Worm (Caenorhabditis elegans) whole organism, L4 larva: Measurements from ENCODE around the gene lag-2.

Experiments used
- F26F4.8 ChIP-seq: fragments of 200-800 bp; sonication (Bioruptor generic); conservative IDR thresholded peaks from 2 replicates; pipeline ENCODE4 v1.3.6; 2022; ENCODE audit warnings: missing genetic modification characterization, missing compliant biosample characterization
- F44E2.7 ChIP-seq: fragments of 200-800 bp; sonication (Bioruptor generic); IDR thresholded peaks from 2 replicates; pipeline ENCODE4 v2.1.2; 2022; ENCODE audit warnings: missing genetic modification characterization, missing compliant biosample characterization
- F49E8.2 ChIP-seq: sonication (generic microtip); optimal IDR thresholded peaks from 2 replicates; lab custom pipeline; 2016; ENCODE audit warnings: missing compliant biosample characterization, mild to moderate bottlenecking, missing genetic modification characterization, borderline replicate concordance
- T26A8.4 ChIP-seq: fragments of 200-800 bp; sonication (Bioruptor generic); IDR thresholded peaks from 2 replicates; pipeline ENCODE4 v1.3.6; 2022; ENCODE audit warnings: missing genetic modification characterization, missing compliant biosample characterization
- Y105C5A.15 ChIP-seq: fragments of 200-800 bp; sonication (Bioruptor generic); IDR thresholded peaks from 2 replicates; pipeline ENCODE4 v1.3.6; 2022; ENCODE audit warnings: missing genetic modification characterization, missing compliant biosample characterization
- Y5F2A.4 ChIP-seq: fragments of 200-800 bp; sonication (Bioruptor generic); optimal IDR thresholded peaks from 2 replicates; lab custom pipeline; 2018; ENCODE audit warnings: mild to moderate bottlenecking, missing genetic modification characterization, missing compliant biosample characterization
- ZK546.5 ChIP-seq, 2 experiments: sonication (generic microtip); optimal IDR thresholded peaks; 2 replicates each; lab custom pipeline; 2017; ENCODE audit warnings: missing biosample characterization in 2 of 2, missing genetic modification characterization in 2 of 2
- aly-2 ChIP-seq: sonication (generic microtip); optimal IDR thresholded peaks from 2 replicates; lab custom pipeline; 2018; ENCODE audit warnings: missing biosample characterization, missing genetic modification characterization
- arid-1 ChIP-seq: fragments of 200-800 bp; sonication (Bioruptor generic); conservative IDR thresholded peaks from 2 replicates; pipeline ENCODE4 v1.3.6; 2022; ENCODE audit warnings: missing genetic modification reagents, missing genetic modification characterization, missing compliant biosample characterization
- attf-4 ChIP-seq: sonication (generic microtip); optimal IDR thresholded peaks from 3 replicates; lab custom pipeline; 2017; ENCODE audit warnings: missing biosample characterization, missing genetic modification characterization
- ceh-44 ChIP-seq: fragments of 200-800 bp; sonication (Bioruptor generic); IDR thresholded peaks from 2 replicates; pipeline ENCODE4 v1.3.6; 2022; ENCODE audit warnings: missing genetic modification reagents, missing genetic modification characterization, missing compliant biosample characterization
- ctbp-1 ChIP-seq: fragments of 200-800 bp; sonication (Bioruptor generic); IDR thresholded peaks from 2 replicates; pipeline ENCODE4 v1.3.6; 2022; ENCODE audit warnings: missing genetic modification reagents, missing genetic modification characterization, missing compliant biosample characterization
- daf-8 ChIP-seq: fragments of 200-800 bp; sonication (Bioruptor generic); IDR thresholded peaks from 2 replicates; pipeline ENCODE4 v1.3.6; 2022; ENCODE audit warnings: missing genetic modification characterization, missing compliant biosample characterization
- dmd-8 ChIP-seq: fragments of 200-800 bp; sonication (Bioruptor generic); IDR thresholded peaks from 2 replicates; pipeline ENCODE4 v1.3.6; 2022; ENCODE audit warnings: missing genetic modification characterization, missing compliant biosample characterization
- fkh-10 ChIP-seq: fragments of 150-350 bp; optimal IDR thresholded peaks from 2 replicates; lab custom pipeline; 2014; ENCODE audit warnings: missing biosample characterization, missing genetic modification reagents, missing genetic modification characterization
- hif-1 ChIP-seq, 2 experiments: sonication (generic microtip); optimal IDR thresholded peaks; 2 replicates each; lab custom pipeline; 2016 to 2017; ENCODE audit warnings: missing compliant biosample characterization in 2 of 2, missing genetic modification characterization in 2 of 2, missing genetic modification reagents in 2 of 2, missing genotype in 2 of 2, mild to moderate bottlenecking in 1 of 2
- hlh-30 ChIP-seq: sonication (generic microtip); optimal IDR thresholded peaks from 2 replicates; lab custom pipeline; 2017; ENCODE audit warnings: antibody characterized with exemption, mild to moderate bottlenecking, missing genetic modification characterization, missing compliant biosample characterization; ENCODE audit not compliant: insufficient read depth
- jun-1 ChIP-seq: fragments of 150-350 bp; optimal IDR thresholded peaks from 2 replicates; lab custom pipeline; 2014; ENCODE audit warnings: missing biosample characterization, missing genetic modification reagents, missing genetic modification characterization
- lim-7 ChIP-seq: fragments of 200-800 bp; sonication (Bioruptor generic); IDR thresholded peaks from 2 replicates; pipeline ENCODE4 v1.3.6; 2022; ENCODE audit warnings: missing genetic modification characterization, missing compliant biosample characterization
- lin-13 ChIP-seq: fragments of 150-350 bp; optimal IDR thresholded peaks from 2 replicates; lab custom pipeline; 2014; ENCODE audit warnings: missing biosample characterization, missing genetic modification reagents, missing genetic modification characterization
- lin-29 ChIP-seq: fragments of 200-800 bp; sonication (Bioruptor generic); IDR thresholded peaks from 2 replicates; pipeline ENCODE4 v1.3.6; 2022; ENCODE audit warnings: missing genetic modification reagents, missing genetic modification characterization, missing compliant biosample characterization
- lin-38 ChIP-seq: fragments of 200-800 bp; sonication (Bioruptor generic); IDR thresholded peaks from 2 replicates; pipeline ENCODE4 v1.3.6; 2022; ENCODE audit warnings: missing genetic modification reagents, missing genetic modification characterization, missing compliant biosample characterization
- lin-39 ChIP-seq: fragments of 150-350 bp; optimal IDR thresholded peaks from 2 replicates; lab custom pipeline; 2014; ENCODE audit warnings: missing biosample characterization, missing genetic modification reagents, missing genetic modification characterization
- lir-3 ChIP-seq: sonication (generic microtip); optimal IDR thresholded peaks from 2 replicates; lab custom pipeline; 2016; ENCODE audit warnings: mild to moderate bottlenecking, missing genetic modification characterization, missing compliant biosample characterization
- lsy-2 ChIP-seq, 2 experiments: fragments of 150-350 bp in 1 of 2; sonication (generic microtip) in 1 of 2; optimal IDR thresholded peaks; 2 replicates each; lab custom pipeline; 2014 to 2017; ENCODE audit warnings: missing biosample characterization in 2 of 2, missing genetic modification characterization in 2 of 2
- mdt-29 ChIP-seq: fragments of 200-800 bp; sonication (Bioruptor generic); IDR thresholded peaks from 2 replicates; pipeline ENCODE4 v1.3.6; 2022; ENCODE audit warnings: missing genetic modification reagents, missing genetic modification characterization, missing compliant biosample characterization
- mes-2 ChIP-seq: sonication (generic microtip); optimal IDR thresholded peaks from 2 replicates; lab custom pipeline; 2016; ENCODE audit warnings: missing genotype, mild to moderate bottlenecking, missing genetic modification characterization, missing compliant biosample characterization; ENCODE audit not compliant: poor library complexity, severe bottlenecking
- nhr-42 ChIP-seq: fragments of 200-800 bp; sonication (Bioruptor generic); IDR thresholded peaks from 2 replicates; pipeline ENCODE4 v1.3.6; 2022; ENCODE audit warnings: missing genetic modification characterization, missing compliant biosample characterization
- nhr-48 ChIP-seq: sonication (generic microtip); optimal IDR thresholded peaks from 2 replicates; lab custom pipeline; 2016; ENCODE audit warnings: mild to moderate bottlenecking, missing genetic modification characterization, missing compliant biosample characterization
- set-16 ChIP-seq: fragments of 200-800 bp; sonication (Bioruptor generic); IDR thresholded peaks from 2 replicates; pipeline ENCODE4 v1.3.6; 2022; ENCODE audit warnings: missing genetic modification reagents, missing genetic modification characterization, missing compliant biosample characterization
- snpc-1.2 ChIP-seq: fragments of 200-800 bp; sonication (Bioruptor generic); IDR thresholded peaks from 2 replicates; pipeline ENCODE4 v1.3.6; 2022; ENCODE audit warnings: missing genetic modification reagents, missing genetic modification characterization, missing compliant biosample characterization
- tag-97 ChIP-seq: fragments of 200-800 bp; sonication (Bioruptor generic); IDR thresholded peaks from 2 replicates; pipeline ENCODE4 v1.3.6; 2022; ENCODE audit warnings: missing genetic modification characterization, missing compliant biosample characterization
- tra-1 ChIP-seq: fragments of 200-800 bp; sonication (Bioruptor generic); IDR thresholded peaks from 2 replicates; pipeline ENCODE4 v1.3.6; 2022; ENCODE audit warnings: missing genetic modification reagents, missing genetic modification characterization, missing compliant biosample characterization
- unc-62 ChIP-seq, 3 experiments: fragments of 150-350 bp in 1 of 3; sonication (generic microtip); optimal IDR thresholded peaks in 2 of 3; peaks in 1 of 3; 1 replicate in 1 of 3; 2 replicates in 2 of 3; lab custom pipeline; 2014 to 2017; ENCODE audit warnings: missing biosample characterization in 3 of 3, missing genetic modification characterization in 3 of 3, missing genetic modification reagents in 3 of 3, missing genotype in 1 of 3
- zfp-2 ChIP-seq: sonication (generic microtip); optimal IDR thresholded peaks from 2 replicates; lab custom pipeline; 2016; ENCODE audit warnings: mild to moderate bottlenecking, missing genetic modification characterization, missing compliant biosample characterization
- zip-11 ChIP-seq: fragments of 200-800 bp; sonication (Bioruptor generic); IDR thresholded peaks from 2 replicates; pipeline ENCODE4 v1.3.6; 2022; ENCODE audit warnings: missing genetic modification characterization, missing compliant biosample characterization
- ztf-7 ChIP-seq: fragments of 150-350 bp; optimal IDR thresholded peaks from 2 replicates; lab custom pipeline; 2014; ENCODE audit warnings: missing biosample characterization, missing genetic modification characterization

lag-2 gene

ce11 chrV:3200323-3200722, 12.2 kb downstream of the lag-2 start, which contains the start of gene K08D9.4:
Gene K08D9.4, minus strand, starts transcription at chrV:3200423.
- TF ChIP-seq ztf-7 (tag; lab: Kevin White, UChicago), result no peak
- TF ChIP-seq mes-2 (tag; lab: Kevin White, UChicago), result no peak
- no peak for TF ChIP-seq unc-62 (GFP tag; optimal IDR thresholded peaks at IDR 0.05 in 1 of 2; lab: Kevin White, UChicago)
- TF ChIP-seq unc-62 (tag; optimal IDR thresholded peaks at IDR 0.05; lab: Kevin White, UChicago), result no peak
- no peak for TF ChIP-seq jun-1 (tag; lab: Kevin White, UChicago)
- TF ChIP-seq dmd-8 (GFP tag; lab: Robert Waterston, UW), result no peak
- no peak for TF ChIP-seq tag-97
- no peak for TF ChIP-seq hif-1 (tag; optimal IDR thresholded peaks at IDR 0.05; lab: Kevin White, UChicago)
- no peak for TF ChIP-seq lin-29 (GFP tag; lab: Robert Waterston, UW)
- TF ChIP-seq zfp-2 (tag; lab: Kevin White, UChicago), result no peak
- TF ChIP-seq daf-8, result no peak
- no peak for TF ChIP-seq mdt-29 (GFP tag; lab: Robert Waterston, UW)
- no peak for TF ChIP-seq zip-11 (GFP tag; lab: Robert Waterston, UW)
- no peak for TF ChIP-seq lir-3 (tag; lab: Kevin White, UChicago)

- TF ChIP-seq nhr-48 (tag; lab: Kevin White, UChicago), result no peak
- TF ChIP-seq F44E2.7 (GFP tag; lab: Robert Waterston, UW), result no peak
- TF ChIP-seq fkh-10 (GFP tag; lab: Kevin White, UChicago), result no peak
- TF ChIP-seq T26A8.4 (GFP tag; lab: Robert Waterston, UW), result no peak
- no peak for TF ChIP-seq lim-7 (GFP tag; lab: Robert Waterston, UW)
- TF ChIP-seq hlh-30, result no peak
- TF ChIP-seq lin-13 (GFP tag; lab: Kevin White, UChicago), result no peak
- no peak for TF ChIP-seq ztf-7 (tag; lab: Kevin White, UChicago)
- no peak for TF ChIP-seq set-16 (GFP tag; lab: Robert Waterston, UW)
- no peak for TF ChIP-seq attf-4 (tag; lab: Kevin White, UChicago)
- TF ChIP-seq lir-3 (tag; lab: Kevin White, UChicago), result no peak
- no peak for TF ChIP-seq ctbp-1
- TF ChIP-seq snpc-1.2, result peak; percentile 49; the same call in 1 of the 2 replicates
- TF ChIP-seq lin-38 (GFP tag; lab: Robert Waterston, UW), result peak; percentile 36; the same call in 1 of the 2 replicates
- TF ChIP-seq nhr-42 (GFP tag; lab: Robert Waterston, UW), result no peak
- no peak for TF ChIP-seq F26F4.8 (GFP tag; lab: Robert Waterston, UW)
- no peak for TF ChIP-seq tra-1 (GFP tag; lab: Robert Waterston, UW)
- no peak for TF ChIP-seq Y5F2A.4 (GFP tag; lab: Kevin White, UChicago)
- TF ChIP-seq ceh-44, result no peak
- peak in 1 of 2 experiments; percentile 41 for TF ChIP-seq lsy-2 (tag; optimal IDR thresholded peaks at IDR 0.05; lab: Kevin White, UChicago)
- no peak for TF ChIP-seq jun-1 (tag; lab: Kevin White, UChicago)
- no peak for TF ChIP-seq Y105C5A.15 (GFP tag; lab: Robert Waterston, UW)
- no peak for TF ChIP-seq ZK546.5 (tag; optimal IDR thresholded peaks at IDR 0.05; lab: Kevin White, UChicago)
- no peak for TF ChIP-seq arid-1
- TF ChIP-seq F49E8.2 (tag; lab: Kevin White, UChicago), result peak; percentile 77
- no peak for TF ChIP-seq lin-39
Measured at ce11 chrV:3204433-3204832, 16.3 kb downstream of the lag-2 start.

- TF ChIP-seq unc-62 (GFP tag; optimal IDR thresholded peaks at IDR 0.05 in 1 of 2; lab: Kevin White, UChicago) (peak in 1 of 2 experiments; percentile 82), unc-62 (tag; optimal IDR thresholded peaks at IDR 0.05; lab: Kevin White, UChicago) (no peak), aly-2 (tag; lab: Kevin White, UChicago) (no peak)
Measured at ce11 chrV:3208940-3209339, 20.8 kb downstream of the lag-2 start.
